Worm (Caenorhabditis elegans): Measurements from ENCODE around the gene imp-2.

Gene imp-2

ce11 chrIV:11111898-11112297 lies 6.8 kb downstream of the imp-2 start (continued):
- TF ChIP-seq tlp-1 (tag; optimal IDR thresholded peaks at IDR 0.05) (no peak), mef-2 (tag; optimal IDR thresholded peaks at IDR 0.05) (no peak), dsc-1 (tag; optimal IDR thresholded peaks at IDR 0.05) (no peak), elt-3 (tag; optimal IDR thresholded peaks at IDR 0.05) (no peak), nhr-90 (tag; optimal IDR thresholded peaks at IDR 0.05; ENCODE audit: poor library complexity) (no peak), nhr-47 (tag; optimal IDR thresholded peaks at IDR 0.05) (no peak), nhr-28 (tag; optimal IDR thresholded peaks at IDR 0.05) (no peak)

DNA sequence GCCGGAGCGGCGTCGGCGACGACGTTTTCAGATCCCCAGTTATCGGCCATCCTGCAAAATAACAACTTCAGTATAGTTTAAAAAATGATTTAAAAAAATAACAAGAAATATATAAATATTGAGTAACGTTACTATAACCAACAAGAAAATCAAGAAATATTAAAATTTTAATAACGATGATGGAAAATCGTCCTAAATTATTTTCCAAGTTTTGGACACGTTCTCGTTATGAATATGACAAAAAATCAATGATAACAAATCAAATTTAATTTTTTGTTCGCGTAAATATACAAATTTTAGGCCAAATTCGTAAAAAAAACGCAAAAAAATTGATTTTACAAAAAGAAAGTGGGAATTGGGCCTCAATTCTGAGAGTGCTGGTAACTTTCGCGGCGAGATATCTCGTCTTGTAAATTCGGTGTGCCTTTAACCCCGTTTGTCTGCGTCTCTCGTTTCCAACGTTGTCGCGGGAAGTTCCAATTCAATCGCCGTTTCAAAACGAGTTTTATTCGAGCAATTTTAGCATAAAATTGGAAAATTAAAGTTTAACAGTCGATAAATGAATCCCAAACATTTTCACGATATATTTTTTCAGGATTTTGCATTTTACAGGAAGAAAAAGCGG lies 7.6 kb downstream of the imp-2 start, which contains the start of gene rps-5:
Gene rps-5 (minus strand): TSS at position 51 of the 625 bp plus-strand sequence.
- no peak for TF ChIP-seq grh-1 (GFP tag; IDR thresholded peaks at IDR 0.05)
- no peak for TF ChIP-seq alr-1 (tag; optimal IDR thresholded peaks at IDR 0.05; ENCODE audit: borderline replicate concordance)
- no peak for TF ChIP-seq unc-98 (GFP tag; IDR thresholded peaks at IDR 0.05)
- peak; percentile 36 for TF ChIP-seq nhr-77 (tag; optimal IDR thresholded peaks at IDR 0.05)
- no peak for TF ChIP-seq ceh-90 (tag; optimal IDR thresholded peaks at IDR 0.05)
- TF ChIP-seq sup-37 (GFP tag; optimal IDR thresholded peaks at IDR 0.05): no peak
- peak; percentile 52 for TF ChIP-seq fos-1 (tag; optimal IDR thresholded peaks at IDR 0.05)
- TF ChIP-seq pqm-1 (tag; optimal IDR thresholded peaks at IDR 0.05): no peak
- TF ChIP-seq ces-1 (GFP tag; optimal IDR thresholded peaks at IDR 0.05): no peak
- TF ChIP-seq elt-2 (tag; optimal IDR thresholded peaks at IDR 0.05): peak; percentile 12
- no peak for TF ChIP-seq hlh-4 (tag; optimal IDR thresholded peaks at IDR 0.05)
- TF ChIP-seq sptf-1 (tag; optimal IDR thresholded peaks at IDR 0.05): no peak
- no peak for TF ChIP-seq pag-3 (tag; optimal IDR thresholded peaks at IDR 0.05; ENCODE audit: borderline replicate concordance, insufficient read depth)
- peak; percentile 89 for TF ChIP-seq xbp-1 (tag; optimal IDR thresholded peaks at IDR 0.05)
- no peak for TF ChIP-seq unc-30 (tag; optimal IDR thresholded peaks at IDR 0.05)
- TF ChIP-seq ztf-11 (tag; optimal IDR thresholded peaks at IDR 0.05): no peak
- no peak for TF ChIP-seq nhr-237 (tag; optimal IDR thresholded peaks at IDR 0.05)
- TF ChIP-seq tlp-1 (tag; optimal IDR thresholded peaks at IDR 0.05): no peak
- no peak for TF ChIP-seq nhr-76 (tag; optimal IDR thresholded peaks at IDR 0.05)
- TF ChIP-seq C04F5.9 (tag; optimal IDR thresholded peaks at IDR 0.05): no peak
- no peak for TF ChIP-seq nhr-84 (tag; optimal IDR thresholded peaks at IDR 0.05)
- TF ChIP-seq blmp-1 (tag; optimal IDR thresholded peaks at IDR 0.05): peak; percentile 54
- peak; percentile 80 to 92 for TF ChIP-seq lsy-2 (tag; optimal IDR thresholded peaks at IDR 0.05)
- TF ChIP-seq hlh-17 (GFP tag; optimal IDR thresholded peaks at IDR 0.05; ENCODE audit: borderline replicate concordance): no peak
- TF ChIP-seq F16B12.6 (tag; optimal IDR thresholded peaks at IDR 0.05): no peak
- peak; percentile 80 to 92 for TF ChIP-seq lin-35 (GFP tag; optimal IDR thresholded peaks at IDR 0.05)
- no peak for TF ChIP-seq C34B4.2 (tag; optimal IDR thresholded peaks at IDR 0.05)
- TF ChIP-seq aha-1 (tag; optimal IDR thresholded peaks at IDR 0.05): no peak
- TF ChIP-seq dsc-1 (tag; optimal IDR thresholded peaks at IDR 0.05): peak; percentile 37
- peak; percentile 61 for TF ChIP-seq swsn-7 (tag; optimal IDR thresholded peaks at IDR 0.05)
- TF ChIP-seq ceh-63 (GFP tag; optimal IDR thresholded peaks at IDR 0.05): no peak
- no peak for TF ChIP-seq lin-39 (tag; optimal IDR thresholded peaks at IDR 0.05)
- TF ChIP-seq mef-2 (tag; optimal IDR thresholded peaks at IDR 0.05): no peak
- peak in 1 of 2 experiments; percentile 50 for TF ChIP-seq mdl-1 (tag; optimal IDR thresholded peaks at IDR 0.05)
- peak; percentile 34 for TF ChIP-seq unc-130 (tag; optimal IDR thresholded peaks at IDR 0.05)
- TF ChIP-seq vab-15 (tag; optimal IDR thresholded peaks at IDR 0.05): no peak
- peak; percentile 3 for TF ChIP-seq lin-13 (GFP tag; optimal IDR thresholded peaks at IDR 0.05)
- TF ChIP-seq hpl-2 (GFP tag; optimal IDR thresholded peaks at IDR 0.05): no peak
- peak; percentile 42 for TF ChIP-seq zag-1 (tag; optimal IDR thresholded peaks at IDR 0.05)
- TF ChIP-seq fkh-4 (tag; optimal IDR thresholded peaks at IDR 0.05; ENCODE audit: borderline replicate concordance): no peak
- peak; percentile 25 for TF ChIP-seq lin-15B (tag; optimal IDR thresholded peaks at IDR 0.05)
- TF ChIP-seq fkh-10 (GFP tag; optimal IDR thresholded peaks at IDR 0.05): no peak
- TF ChIP-seq irx-1 (tag; optimal IDR thresholded peaks at IDR 0.05): peak; percentile 20
- peak; percentile 80 for TF ChIP-seq nhr-85 (tag)
- no peak for TF ChIP-seq aly-2 (tag; optimal IDR thresholded peaks at IDR 0.05)
- TF ChIP-seq rnt-1 (tag; optimal IDR thresholded peaks at IDR 0.05): peak; percentile 63
- peak; percentile 64 for TF ChIP-seq mep-1 (tag; optimal IDR thresholded peaks at IDR 0.05)
